Fruit fly (Drosophila melanogaster): Measurements from ENCODE around the gene 5-HT2A.
A peak's percentile ranks its signal among the peaks of the same experiment; 100 is the strongest.

The 5-HT2A gene

DNA sequence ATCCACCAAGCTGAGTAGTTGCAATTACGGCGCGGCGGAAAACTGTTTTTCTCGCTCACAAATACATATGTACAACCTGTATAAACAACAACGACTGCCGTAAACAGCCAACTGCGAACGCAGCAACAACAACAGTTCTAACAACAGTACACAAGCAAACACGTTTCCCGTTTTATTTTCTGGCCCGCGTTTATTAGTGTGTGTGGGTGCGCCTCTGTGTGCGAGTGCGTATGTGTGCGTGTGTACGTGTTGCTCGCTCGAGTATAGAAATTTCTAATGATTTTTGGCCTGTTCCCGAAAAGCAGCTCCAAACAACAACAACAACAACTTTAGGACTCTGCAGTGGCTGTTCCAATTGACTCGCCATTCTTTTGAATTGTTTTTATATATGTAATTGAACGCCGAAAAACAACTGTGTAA lies 47.3 kb downstream of the 5-HT2A start (continued):
- TF ChIP-seq gcm2 (GFP tag; optimal IDR thresholded peaks at IDR 0.05), result no peak
- TF ChIP-seq Ptx1 (GFP tag; IDR thresholded peaks at IDR 0.05), result no peak
- no peak for TF ChIP-seq CG9215 (GFP tag; IDR thresholded peaks at IDR 0.05)
- no peak for TF ChIP-seq CG1792 (GFP tag; optimal IDR thresholded peaks at IDR 0.05)
- peak; percentile 8 for TF ChIP-seq ATbp (GFP tag; optimal IDR thresholded peaks at IDR 0.05)
- no peak for TF ChIP-seq CG32532 (GFP tag; IDR thresholded peaks at IDR 0.05)
- TF ChIP-seq CG7987 (GFP tag; optimal IDR thresholded peaks at IDR 0.05), result no peak
- 0 out of 2 replicates have a peak, but pooled peaks have one; percentile 18 for TF ChIP-seq Atf6 (GFP tag; IDR thresholded peaks at IDR 0.05)
- no peak for TF ChIP-seq hb (GFP tag; IDR thresholded peaks at IDR 0.05; ENCODE audit: partially characterized antibody)
- no peak for TF ChIP-seq lilli (GFP tag; optimal IDR thresholded peaks at IDR 0.05)
- TF ChIP-seq CG6683 (GFP tag; optimal IDR thresholded peaks at IDR 0.05), result peak; percentile 6
- no peak for TF ChIP-seq CG7786 (GFP tag; optimal IDR thresholded peaks at IDR 0.05)
- no peak for TF ChIP-seq chn (GFP tag; optimal IDR thresholded peaks at IDR 0.05)
- no peak for TF ChIP-seq Lpt (GFP tag; optimal IDR thresholded peaks at IDR 0.05)
- no peak for TF ChIP-seq Oli (tag; optimal IDR thresholded peaks at IDR 0.05)
- no peak for TF ChIP-seq Awh (GFP tag; IDR thresholded peaks at IDR 0.05)
- peak; percentile 11 for TF ChIP-seq CG3407 (GFP tag; optimal IDR thresholded peaks at IDR 0.05)
- TF ChIP-seq Hr3 (GFP tag; optimal IDR thresholded peaks at IDR 0.05), result no peak
- peak; percentile 25; the same call in 1 of the 2 replicates for TF ChIP-seq sob (GFP tag; IDR thresholded peaks at IDR 0.05)
- peak; percentile 39 for TF ChIP-seq twi (tag; optimal IDR thresholded peaks at IDR 0.05)
- TF ChIP-seq aop (GFP tag; IDR thresholded peaks at IDR 0.05), result no peak
- TF ChIP-seq knrl (GFP tag; IDR thresholded peaks at IDR 0.05; ENCODE audit: partially characterized antibody), result no peak
- TF ChIP-seq sd (tag; optimal IDR thresholded peaks at IDR 0.05), result no peak
- no peak for TF ChIP-seq exex (tag; optimal IDR thresholded peaks at IDR 0.05)
- peak; percentile 32; the same call in 1 of the 2 replicates for TF ChIP-seq CG9932 (GFP tag; IDR thresholded peaks at IDR 0.05)
- no peak for TF ChIP-seq bigmax (GFP tag; optimal IDR thresholded peaks at IDR 0.05)
- TF ChIP-seq slbo (GFP tag; IDR thresholded peaks at IDR 0.05), result no peak
- no peak for TF ChIP-seq CG1024 (GFP tag; IDR thresholded peaks at IDR 0.05)
- no peak for TF ChIP-seq CG1602 (GFP tag; optimal IDR thresholded peaks at IDR 0.05)
- TF ChIP-seq CG7839 (tag; optimal IDR thresholded peaks at IDR 0.05), result no peak
- TF ChIP-seq org-1 (GFP tag; optimal IDR thresholded peaks at IDR 0.05), result no peak
- no peak for TF ChIP-seq Fer2 (tag; optimal IDR thresholded peaks at IDR 0.05)
- no peak for TF ChIP-seq Deaf1 (tag; optimal IDR thresholded peaks at IDR 0.05)
- no peak for TF ChIP-seq CG8924 (tag; optimal IDR thresholded peaks at IDR 0.05)
- TF ChIP-seq CG31388 (GFP tag; optimal IDR thresholded peaks at IDR 0.05), result no peak
- no peak for TF ChIP-seq seq (GFP tag; IDR thresholded peaks at IDR 0.05)
- TF ChIP-seq ara (GFP tag; IDR thresholded peaks at IDR 0.05), result peak; percentile 13; the same call in 1 of the 2 replicates
- TF ChIP-seq dati (GFP tag; IDR thresholded peaks at IDR 0.05), result no peak
- no peak for TF ChIP-seq CG34376 (GFP tag; optimal IDR thresholded peaks at IDR 0.05)
- TF ChIP-seq rib (GFP tag; IDR thresholded peaks at IDR 0.05), result peak; percentile 10; the same call in 1 of the 2 replicates
- no peak for TF ChIP-seq CG12942 (GFP tag; optimal IDR thresholded peaks at IDR 0.05)
- TF ChIP-seq CG7963 (GFP tag; IDR thresholded peaks at IDR 0.05; ENCODE audit: partially characterized antibody), result no peak
- no peak for TF ChIP-seq en (GFP tag; optimal IDR thresholded peaks at IDR 0.05)
- peak; percentile 15 for TF ChIP-seq Meics (GFP tag; optimal IDR thresholded peaks at IDR 0.05)
- TF ChIP-seq repo (GFP tag; optimal IDR thresholded peaks at IDR 0.05), result no peak
- no peak for TF ChIP-seq ttk (GFP tag; IDR thresholded peaks at IDR 0.05)
- TF ChIP-seq CG6689 (GFP tag; IDR thresholded peaks at IDR 0.05), result no peak
- TF ChIP-seq CG3163 (GFP tag; optimal IDR thresholded peaks at IDR 0.05), result no peak
- no peak for TF ChIP-seq HLH4C (GFP tag; IDR thresholded peaks at IDR 0.05; ENCODE audit: partially characterized antibody)
- no peak for TF ChIP-seq ind (GFP tag; optimal IDR thresholded peaks at IDR 0.05)
- TF ChIP-seq Scr (GFP tag; IDR thresholded peaks at IDR 0.05; ENCODE audit: partially characterized antibody), result no peak
- TF ChIP-seq CG10654 (GFP tag; optimal IDR thresholded peaks at IDR 0.05), result no peak
